Worm (Caenorhabditis elegans) whole organism, L3 larva: Measurements from ENCODE around the gene Y22D7AL.10.

Experiments used
- egl-27 ChIP-seq: sonication (generic microtip); optimal IDR thresholded peaks from 4 replicates; lab custom pipeline; 2017; ENCODE audit warnings: missing biosample characterization, missing genetic modification reagents, missing genetic modification characterization
- elt-1 ChIP-seq: fragments of 150-350 bp; optimal IDR thresholded peaks from 2 replicates; lab custom pipeline; 2014; ENCODE audit warnings: missing biosample characterization, missing genetic modification characterization
- elt-3 ChIP-seq, 3 experiments: fragments of 150-350 bp in 1 of 3; sonication (generic microtip) in 2 of 3; optimal IDR thresholded peaks; 2 replicates in 2 of 3; 4 replicates in 1 of 3; lab custom pipeline; 2014 to 2017; ENCODE audit warnings: missing biosample characterization in 3 of 3, missing genetic modification characterization in 3 of 3
- lin-39 ChIP-seq: fragments of 150-350 bp; optimal IDR thresholded peaks from 2 replicates; lab custom pipeline; 2018; ENCODE audit warnings: missing biosample characterization, missing genetic modification reagents, missing genetic modification characterization
- nhr-28 ChIP-seq: fragments of 150-350 bp; optimal IDR thresholded peaks from 2 replicates; lab custom pipeline; 2014; ENCODE audit warnings: missing biosample characterization, missing genetic modification characterization
- nhr-76 ChIP-seq: fragments of 150-350 bp; sonication (generic microtip); optimal IDR thresholded peaks from 5 replicates; lab custom pipeline; 2014; ENCODE audit warnings: missing biosample characterization, missing genetic modification characterization
- nhr-77 ChIP-seq: fragments of 150-350 bp; optimal IDR thresholded peaks from 2 replicates; lab custom pipeline; 2014; ENCODE audit warnings: missing biosample characterization, missing genetic modification characterization
- pha-4 ChIP-seq: fragments of 150-350 bp; optimal IDR thresholded peaks from 2 replicates; lab custom pipeline; 2014; ENCODE audit warnings: missing biosample characterization, missing genetic modification reagents, missing genetic modification characterization
- sea-2 ChIP-seq: fragments of 150-350 bp; sonication (generic microtip); optimal IDR thresholded peaks from 4 replicates; lab custom pipeline; 2014; ENCODE audit warnings: missing biosample characterization, missing genetic modification reagents, missing genetic modification characterization
- tbx-2 ChIP-seq: sonication (generic microtip); optimal IDR thresholded peaks from 2 replicates; lab custom pipeline; 2016; ENCODE audit warnings: mild to moderate bottlenecking, missing genetic modification characterization, missing compliant biosample characterization
- unc-39 ChIP-seq: sonication (generic microtip); optimal IDR thresholded peaks from 4 replicates; lab custom pipeline; 2017; ENCODE audit warnings: missing biosample characterization, missing genetic modification characterization
- unc-62 ChIP-seq: fragments of 150-350 bp; sonication (generic microtip); optimal IDR thresholded peaks from 4 replicates; lab custom pipeline; 2014; ENCODE audit warnings: missing biosample characterization, missing genetic modification reagents, missing genetic modification characterization
- ztf-11 ChIP-seq: fragments of 150-350 bp; optimal IDR thresholded peaks from 2 replicates; lab custom pipeline; 2014; ENCODE audit warnings: missing biosample characterization, missing genetic modification characterization
- ztf-4 ChIP-seq: fragments of 150-350 bp; optimal IDR thresholded peaks from 2 replicates; lab custom pipeline; 2014; ENCODE audit warnings: missing biosample characterization, missing genetic modification characterization

DNA sequence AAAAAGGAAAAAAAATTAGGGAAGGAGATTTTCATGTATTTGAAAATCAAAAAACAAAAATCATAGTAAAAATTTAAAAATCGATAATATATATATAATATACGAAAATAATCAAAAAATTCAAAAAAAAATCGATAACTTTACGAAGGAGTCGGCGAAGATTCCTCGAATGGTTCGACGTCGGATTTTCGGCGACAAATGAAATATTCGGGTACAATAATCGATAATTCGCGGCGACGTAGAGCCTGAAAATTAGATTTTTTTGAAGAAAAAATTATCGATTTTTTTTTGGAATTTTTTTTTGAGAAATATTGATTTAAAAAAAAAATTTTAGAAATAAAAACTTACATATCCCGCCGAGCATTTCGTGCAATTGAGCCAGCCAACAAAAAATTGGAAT lies 46.6 kb upstream of the Y22D7AL.10 start:
- no peak for TF ChIP-seq pha-4 (tag; lab: Kevin White, UChicago)
- no peak for TF ChIP-seq unc-62 (GFP tag; lab: Kevin White, UChicago)
- no peak for TF ChIP-seq elt-1 (tag; lab: Kevin White, UChicago)
- no peak for TF ChIP-seq lin-39 (tag; lab: Kevin White, UChicago)
- no peak for TF ChIP-seq nhr-76 (tag; lab: Kevin White, UChicago)
- no peak for TF ChIP-seq ztf-11
- TF ChIP-seq tbx-2 (tag; lab: Kevin White, UChicago): no peak
- no peak for TF ChIP-seq sea-2 (GFP tag; lab: Kevin White, UChicago)
- TF ChIP-seq unc-39 (tag; lab: Kevin White, UChicago): no peak
- TF ChIP-seq nhr-77 (tag; lab: Kevin White, UChicago): no peak
- TF ChIP-seq nhr-28 (tag; lab: Kevin White, UChicago): no peak
- no peak for TF ChIP-seq elt-3 (tag; optimal IDR thresholded peaks at IDR 0.05; lab: Kevin White, UChicago)
- no peak for TF ChIP-seq ztf-4
- TF ChIP-seq egl-27 (tag; lab: Kevin White, UChicago): no peak
